Fruit fly (Drosophila melanogaster): Measurements from ENCODE around the gene CG14621.

CG14621 gene

DNA sequence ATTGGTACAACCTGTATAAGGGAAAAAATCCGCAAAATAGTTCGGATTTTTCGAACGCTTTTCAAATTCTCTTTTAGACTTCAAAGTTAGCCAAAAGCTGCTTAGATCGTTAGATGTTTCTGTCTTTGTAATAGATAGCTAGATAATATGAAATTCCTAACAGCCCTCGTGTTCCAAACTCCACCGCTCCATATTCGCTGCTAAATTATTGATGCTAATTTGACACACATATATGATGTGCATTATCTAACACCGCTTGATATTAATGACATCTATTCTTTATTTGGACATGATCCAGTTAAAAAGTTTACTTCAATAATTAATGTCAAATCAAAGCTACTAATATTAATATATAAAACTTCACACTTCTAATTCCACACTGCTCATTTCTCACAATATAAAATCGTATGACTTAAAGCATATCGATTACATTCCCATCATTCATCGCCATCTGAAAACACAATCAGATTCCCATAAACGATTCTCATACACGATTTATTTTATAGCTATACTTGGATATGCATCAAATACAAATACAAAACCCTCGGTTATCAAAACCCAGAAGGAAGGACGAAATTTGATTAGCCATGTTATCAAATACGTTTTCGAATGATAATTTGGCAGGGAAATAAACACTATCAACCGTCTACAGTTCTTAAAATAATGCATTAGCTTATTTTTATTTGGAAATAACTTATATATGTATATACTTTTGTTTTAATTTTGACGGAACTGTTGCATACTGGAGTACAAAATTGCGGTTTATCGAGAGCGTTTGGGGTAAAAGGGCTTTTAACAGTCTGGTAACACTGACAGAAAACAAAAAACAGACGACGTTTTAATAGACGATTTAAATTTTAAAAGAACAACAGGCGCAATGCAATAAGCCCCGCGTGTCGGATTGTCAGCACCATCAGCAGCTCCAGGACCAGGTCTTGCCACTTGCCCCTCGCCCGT is at the start of gene CG14621:
CG14621 (plus strand) TSS at position 274 of the 957 bp plus-strand sequence.
- TF ChIP-seq CG14711 (tag; optimal IDR thresholded peaks at IDR 0.05) (peak; percentile 5), CG1620 (GFP tag; optimal IDR thresholded peaks at IDR 0.05) (peak; percentile 21), CG12768 (GFP tag; optimal IDR thresholded peaks at IDR 0.05) (no peak), pad (GFP tag; optimal IDR thresholded peaks at IDR 0.05) (peak; percentile 52), Mnt (GFP tag; optimal IDR thresholded peaks at IDR 0.05) (no peak), bab1 (GFP tag; optimal IDR thresholded peaks at IDR 0.05) (peak; percentile 61), CG7101 (tag; optimal IDR thresholded peaks at IDR 0.05) (peak; percentile 13)

dm6 chrX:22432929-22433605 is 11.0 kb upstream of the CG14621 start:
- TF ChIP-seq Mnt (GFP tag; optimal IDR thresholded peaks at IDR 0.05) (peak; percentile 50), CG14711 (tag; optimal IDR thresholded peaks at IDR 0.05) (peak; percentile 41), kay (GFP tag; ENCODE audit: borderline replicate concordance) (peak; percentile 98), toe (GFP tag; optimal IDR thresholded peaks at IDR 0.05) (peak; percentile 97)

DNA sequence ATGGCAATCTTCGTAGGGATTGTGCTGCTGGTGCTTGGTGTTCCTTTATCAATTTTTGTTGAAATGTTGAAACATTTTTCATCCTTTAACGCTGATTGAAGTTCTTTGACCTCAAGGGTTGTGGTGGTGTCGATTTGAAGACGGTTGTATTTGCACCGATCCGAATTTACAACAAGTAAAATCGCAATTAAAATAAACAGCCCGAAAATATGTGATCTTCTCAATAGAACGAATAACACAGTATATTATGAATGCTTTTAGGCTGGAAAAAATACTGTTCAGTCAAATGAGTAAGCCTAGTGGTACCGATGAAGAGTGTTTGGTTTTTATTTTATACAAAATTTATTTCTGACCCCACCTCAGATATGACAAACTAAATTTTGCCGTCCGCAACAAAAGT is 981 bp upstream of the CG14621 start:
- TF ChIP-seq kay (GFP tag; ENCODE audit: borderline replicate concordance) (peak; percentile 43), Clk (GFP tag; optimal IDR thresholded peaks at IDR 0.05) (no peak)

- TF ChIP-seq pad (GFP tag; optimal IDR thresholded peaks at IDR 0.05) (no peak), CG11617 (GFP tag; optimal IDR thresholded peaks at IDR 0.05) (no peak), kay (GFP tag; ENCODE audit: borderline replicate concordance) (peak; percentile 51), Hr96 (GFP tag; optimal IDR thresholded peaks at IDR 0.05) (no peak), CG12768 (GFP tag; optimal IDR thresholded peaks at IDR 0.05) (no peak)
Measured at dm6 chrX:22443518-22443917, 509 bp upstream of the CG14621 start.

DNA sequence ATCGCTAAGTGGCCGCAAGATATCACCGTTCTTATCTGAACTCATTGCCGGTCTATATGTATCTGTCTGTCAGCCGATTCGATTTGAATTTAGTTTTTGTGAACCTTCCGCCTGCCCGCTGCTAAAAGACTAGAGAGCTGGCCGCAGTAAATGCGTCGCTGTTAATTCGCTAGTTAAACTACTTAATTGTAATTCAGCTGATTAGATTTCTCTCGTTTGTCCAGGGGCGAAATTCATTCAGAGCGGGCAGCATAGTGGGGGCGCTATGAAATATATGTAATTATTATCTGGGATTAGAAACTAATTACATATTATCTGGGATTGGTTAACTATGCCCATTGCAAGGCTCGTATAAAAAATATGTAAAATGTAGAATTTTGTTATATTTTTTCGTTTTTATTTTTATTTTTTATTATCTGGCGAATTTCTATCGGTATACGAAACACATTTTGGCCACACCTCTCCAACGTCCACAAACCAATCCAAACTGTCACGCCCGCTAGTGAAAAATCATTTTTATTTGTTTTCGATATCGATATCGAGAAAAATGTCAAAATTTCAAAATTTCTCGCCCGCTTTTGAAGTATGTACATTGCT is 5.3 kb downstream of the CG14621 start, which contains the start of the genes CG14615 and tilB:
CG14615 (minus strand) TSS at position 301 of the 597 bp plus-strand sequence.
tilB (plus strand) TSS at position 547 of the 597 bp plus-strand sequence.
- peak; percentile 52 for TF ChIP-seq Mnt (GFP tag; optimal IDR thresholded peaks at IDR 0.05)
- TF ChIP-seq CG14711 (tag; optimal IDR thresholded peaks at IDR 0.05), result peak; percentile 55
- no peak for TF ChIP-seq Hr96 (GFP tag; optimal IDR thresholded peaks at IDR 0.05)
- TF ChIP-seq CG7101 (tag; optimal IDR thresholded peaks at IDR 0.05), result peak; percentile 63
- peak; percentile 42 for TF ChIP-seq CG5204 (GFP tag; optimal IDR thresholded peaks at IDR 0.05)
- TF ChIP-seq CG11617 (GFP tag; optimal IDR thresholded peaks at IDR 0.05), result peak; percentile 49
- no peak for TF ChIP-seq cnc (optimal IDR thresholded peaks at IDR 0.05)
- peak; percentile 30 for TF ChIP-seq kay (GFP tag; ENCODE audit: borderline replicate concordance)
- no peak for TF ChIP-seq tj (GFP tag; optimal IDR thresholded peaks at IDR 0.05)
- TF ChIP-seq pad (GFP tag; optimal IDR thresholded peaks at IDR 0.05), result peak; percentile 21
- peak; percentile 18 for TF ChIP-seq Crg-1 (GFP tag; optimal IDR thresholded peaks at IDR 0.05)
- no peak for TF ChIP-seq Clk (GFP tag; optimal IDR thresholded peaks at IDR 0.05)
- TF ChIP-seq ovo (GFP tag; optimal IDR thresholded peaks at IDR 0.05), result no peak
- TF ChIP-seq CG12768 (GFP tag; optimal IDR thresholded peaks at IDR 0.05), result peak; percentile 68
- TF ChIP-seq CG7045 (GFP tag; optimal IDR thresholded peaks at IDR 0.05), result peak; percentile 24
- peak; percentile 56 for TF ChIP-seq cic (GFP tag; optimal IDR thresholded peaks at IDR 0.05)
- TF ChIP-seq toe (GFP tag; optimal IDR thresholded peaks at IDR 0.05), result peak; percentile 28
- no peak for TF ChIP-seq CG1620 (GFP tag; optimal IDR thresholded peaks at IDR 0.05)
- no peak for TF ChIP-seq bab1 (GFP tag; optimal IDR thresholded peaks at IDR 0.05)
- peak; percentile 39 for TF ChIP-seq CG33017 (tag; optimal IDR thresholded peaks at IDR 0.05)

DNA sequence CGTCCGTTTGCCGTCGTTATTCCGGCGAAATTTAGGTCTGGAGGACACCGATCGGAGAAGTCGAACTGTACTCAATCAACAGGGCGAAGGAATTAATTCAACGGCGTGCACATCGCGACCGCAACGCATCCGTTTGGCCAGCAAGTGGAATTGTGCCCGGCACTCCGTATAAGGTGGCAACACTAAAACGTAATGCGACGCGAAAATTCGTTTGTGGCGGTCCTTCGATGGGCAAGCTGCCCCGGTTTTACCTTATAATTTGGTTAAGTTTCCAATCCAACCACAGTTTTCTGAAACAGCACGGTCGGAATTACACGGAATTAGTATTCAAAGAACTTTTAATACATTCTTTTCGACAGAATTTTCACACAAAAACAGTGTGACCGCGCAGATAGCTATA is 11.0 kb downstream of the CG14621 start, which contains the start of gene wap:
wap (minus strand) TSS at position 400 of the 400 bp plus-strand sequence.
- TF ChIP-seq CG14711 (tag; optimal IDR thresholded peaks at IDR 0.05), result peak; percentile 62
- no peak for TF ChIP-seq CG1620 (GFP tag; optimal IDR thresholded peaks at IDR 0.05)

Measured in whole organism, adult.